Worm (Caenorhabditis elegans) whole organism, L4 larva: ENCODE data around the gene F44E5.5.

ENCODE experiments used
- F26F4.8 ChIP-seq: fragments of 200-800 bp; sonication (Bioruptor generic); conservative IDR thresholded peaks from 2 replicates; pipeline ENCODE4 v1.3.6; 2022; ENCODE audit warnings: missing genetic modification characterization, missing compliant biosample characterization
- Y48G9A.11 ChIP-seq: fragments of 200-800 bp; sonication (Bioruptor generic); IDR thresholded peaks from 2 replicates; pipeline ENCODE4 v1.3.6; 2022; ENCODE audit warnings: missing genetic modification reagents, missing genetic modification characterization, missing compliant biosample characterization
- aha-1 ChIP-seq: fragments of 150-350 bp; peaks from one replicate; lab custom pipeline; 2014; ENCODE audit warnings: missing biosample characterization, missing genetic modification characterization
- aly-2 ChIP-seq: sonication (generic microtip); optimal IDR thresholded peaks from 2 replicates; lab custom pipeline; 2018; ENCODE audit warnings: missing biosample characterization, missing genetic modification characterization
- ama-1 ChIP-seq: fragments of 150-350 bp; optimal IDR thresholded peaks from 2 replicates; lab custom pipeline; 2014; ENCODE audit warnings: inconsistent platforms, mixed read lengths
- ceh-28 ChIP-seq: fragments of 150-350 bp; optimal IDR thresholded peaks from 2 replicates; lab custom pipeline; 2014; ENCODE audit warnings: missing biosample characterization, missing genetic modification reagents, missing genetic modification characterization
- ceh-32 ChIP-seq: sonication (generic microtip); optimal IDR thresholded peaks from 2 replicates; lab custom pipeline; 2016; ENCODE audit warnings: mild to moderate bottlenecking, missing genetic modification characterization, missing compliant biosample characterization; ENCODE audit not compliant: poor library complexity
- ceh-44 ChIP-seq: fragments of 200-800 bp; sonication (Bioruptor generic); IDR thresholded peaks from 2 replicates; pipeline ENCODE4 v1.3.6; 2022; ENCODE audit warnings: missing genetic modification reagents, missing genetic modification characterization, missing compliant biosample characterization
- daf-16 ChIP-seq, 3 experiments: sonication (generic microtip); optimal IDR thresholded peaks; 2 replicates each; lab custom pipeline; 2016 to 2017; ENCODE audit warnings: missing genetic modification characterization in 3 of 3, missing genetic modification reagents in 3 of 3, mild to moderate bottlenecking in 2 of 3, missing compliant biosample characterization in 2 of 3, missing biosample characterization in 1 of 3, moderate library complexity in 1 of 3
- daf-8 ChIP-seq: fragments of 200-800 bp; sonication (Bioruptor generic); IDR thresholded peaks from 2 replicates; pipeline ENCODE4 v1.3.6; 2022; ENCODE audit warnings: missing genetic modification characterization, missing compliant biosample characterization
- dpl-1 ChIP-seq: fragments of 150-350 bp; optimal IDR thresholded peaks from 2 replicates; lab custom pipeline; 2014; ENCODE audit warnings: missing biosample characterization, missing genetic modification reagents, missing genetic modification characterization
- gei-8 ChIP-seq: fragments of 200-800 bp; sonication (Bioruptor generic); optimal IDR thresholded peaks from 2 replicates; lab custom pipeline; 2018; ENCODE audit warnings: mild to moderate bottlenecking, missing genetic modification characterization, missing compliant biosample characterization
- hif-1 ChIP-seq, 2 experiments: sonication (generic microtip); optimal IDR thresholded peaks; 2 replicates each; lab custom pipeline; 2016 to 2017; ENCODE audit warnings: missing compliant biosample characterization in 2 of 2, missing genetic modification characterization in 2 of 2, missing genetic modification reagents in 2 of 2, missing genotype in 2 of 2, mild to moderate bottlenecking in 1 of 2
- hlh-11 ChIP-seq: fragments of 200-800 bp; sonication (Bioruptor generic); optimal IDR thresholded peaks from 2 replicates; lab custom pipeline; 2018; ENCODE audit warnings: mild to moderate bottlenecking, missing genetic modification characterization, missing compliant biosample characterization
- hmg-1.1 ChIP-seq: fragments of 200-800 bp; sonication (Bioruptor generic); IDR thresholded peaks from 2 replicates; pipeline ENCODE4 v1.3.6; 2022; ENCODE audit warnings: missing genetic modification reagents, missing genetic modification characterization, missing compliant biosample characterization
- lin-38 ChIP-seq: fragments of 200-800 bp; sonication (Bioruptor generic); IDR thresholded peaks from 2 replicates; pipeline ENCODE4 v1.3.6; 2022; ENCODE audit warnings: missing genetic modification reagents, missing genetic modification characterization, missing compliant biosample characterization
- lsy-2 ChIP-seq, 2 experiments: fragments of 150-350 bp in 1 of 2; sonication (generic microtip) in 1 of 2; optimal IDR thresholded peaks; 2 replicates each; lab custom pipeline; 2014 to 2017; ENCODE audit warnings: missing biosample characterization in 2 of 2, missing genetic modification characterization in 2 of 2
- madf-9 ChIP-seq: fragments of 200-800 bp; sonication (Bioruptor generic); conservative IDR thresholded peaks from 2 replicates; pipeline ENCODE4 v1.3.6; 2022; ENCODE audit warnings: missing genetic modification reagents, missing genetic modification characterization, missing compliant biosample characterization
- mdl-1 ChIP-seq, 2 experiments: fragments of 150-350 bp in 1 of 2; sonication (generic microtip) in 1 of 2; optimal IDR thresholded peaks; 2 replicates each; lab custom pipeline; 2014 to 2017; ENCODE audit warnings: missing biosample characterization in 2 of 2, missing genetic modification characterization in 2 of 2
- mdt-29 ChIP-seq: fragments of 200-800 bp; sonication (Bioruptor generic); IDR thresholded peaks from 2 replicates; pipeline ENCODE4 v1.3.6; 2022; ENCODE audit warnings: missing genetic modification reagents, missing genetic modification characterization, missing compliant biosample characterization
- mep-1 ChIP-seq: fragments of 150-350 bp; sonication (generic microtip); optimal IDR thresholded peaks from 3 replicates; lab custom pipeline; 2014; ENCODE audit warnings: missing biosample characterization, missing genetic modification characterization
- mes-2 ChIP-seq: sonication (generic microtip); optimal IDR thresholded peaks from 2 replicates; lab custom pipeline; 2016; ENCODE audit warnings: missing genotype, mild to moderate bottlenecking, missing genetic modification characterization, missing compliant biosample characterization; ENCODE audit not compliant: poor library complexity, severe bottlenecking
- nhr-11 ChIP-seq: fragments of 150-350 bp; optimal IDR thresholded peaks from 2 replicates; lab custom pipeline; 2014; ENCODE audit warnings: missing biosample characterization, missing genetic modification characterization
- nhr-25 ChIP-seq: sonication (generic microtip); optimal IDR thresholded peaks from 2 replicates; lab custom pipeline; 2017; ENCODE audit warnings: missing genetic modification characterization, mild to moderate bottlenecking, missing compliant biosample characterization, antibody characterized with exemption, moderate library complexity, borderline replicate concordance; ENCODE audit not compliant: insufficient read depth
- nhr-28 ChIP-seq: fragments of 150-350 bp; optimal IDR thresholded peaks from 2 replicates; lab custom pipeline; 2014; ENCODE audit warnings: missing biosample characterization, missing genetic modification characterization
- nhr-41 ChIP-seq: fragments of 200-800 bp; sonication (Bioruptor generic); IDR thresholded peaks from 2 replicates; pipeline ENCODE4 v1.3.6; 2022; ENCODE audit warnings: missing genetic modification reagents, missing genetic modification characterization, missing compliant biosample characterization
- nhr-42 ChIP-seq: fragments of 200-800 bp; sonication (Bioruptor generic); IDR thresholded peaks from 2 replicates; pipeline ENCODE4 v1.3.6; 2022; ENCODE audit warnings: missing genetic modification characterization, missing compliant biosample characterization
- nhr-48 ChIP-seq: sonication (generic microtip); optimal IDR thresholded peaks from 2 replicates; lab custom pipeline; 2016; ENCODE audit warnings: mild to moderate bottlenecking, missing genetic modification characterization, missing compliant biosample characterization
- nhr-6 ChIP-seq: fragments of 150-350 bp; optimal IDR thresholded peaks from 2 replicates; lab custom pipeline; 2014; ENCODE audit warnings: missing biosample characterization, missing genetic modification characterization
- php-3 ChIP-seq: fragments of 200-800 bp; sonication (Bioruptor generic); IDR thresholded peaks from 2 replicates; pipeline ENCODE4 v1.3.6; 2022; ENCODE audit warnings: missing genetic modification reagents, missing genetic modification characterization, missing compliant biosample characterization
- sdz-12 ChIP-seq: fragments of 200-800 bp; sonication (Bioruptor generic); optimal IDR thresholded peaks from 2 replicates; lab custom pipeline; 2018; ENCODE audit warnings: mild to moderate bottlenecking, missing genetic modification characterization, missing compliant biosample characterization
- set-16 ChIP-seq: fragments of 200-800 bp; sonication (Bioruptor generic); IDR thresholded peaks from 2 replicates; pipeline ENCODE4 v1.3.6; 2022; ENCODE audit warnings: missing genetic modification reagents, missing genetic modification characterization, missing compliant biosample characterization
- spr-1 ChIP-seq: sonication (generic microtip); optimal IDR thresholded peaks from 2 replicates; lab custom pipeline; 2016; ENCODE audit warnings: mild to moderate bottlenecking, missing genetic modification characterization, missing compliant biosample characterization
- tag-97 ChIP-seq: fragments of 200-800 bp; sonication (Bioruptor generic); IDR thresholded peaks from 2 replicates; pipeline ENCODE4 v1.3.6; 2022; ENCODE audit warnings: missing genetic modification characterization, missing compliant biosample characterization
- unc-130 ChIP-seq: sonication (generic microtip); optimal IDR thresholded peaks from 2 replicates; lab custom pipeline; 2016; ENCODE audit warnings: missing genetic modification reagents, missing genetic modification characterization, missing compliant biosample characterization
- unc-39 ChIP-seq: sonication (generic microtip); optimal IDR thresholded peaks from 2 replicates; lab custom pipeline; 2017; ENCODE audit warnings: missing biosample characterization, missing genetic modification characterization
- unc-62 ChIP-seq, 3 experiments: fragments of 150-350 bp in 1 of 3; sonication (generic microtip); optimal IDR thresholded peaks in 2 of 3; peaks in 1 of 3; 1 replicate in 1 of 3; 2 replicates in 2 of 3; lab custom pipeline; 2014 to 2017; ENCODE audit warnings: missing biosample characterization in 3 of 3, missing genetic modification characterization in 3 of 3, missing genetic modification reagents in 3 of 3, missing genotype in 1 of 3
- zfp-2 ChIP-seq: sonication (generic microtip); optimal IDR thresholded peaks from 2 replicates; lab custom pipeline; 2016; ENCODE audit warnings: mild to moderate bottlenecking, missing genetic modification characterization, missing compliant biosample characterization
- zfp-3 ChIP-seq: fragments of 200-800 bp; sonication (Bioruptor generic); conservative IDR thresholded peaks from 2 replicates; pipeline ENCODE4 v1.3.6; 2022; ENCODE audit warnings: missing genetic modification reagents, missing genetic modification characterization, missing compliant biosample characterization

F44E5.5 gene

DNA sequence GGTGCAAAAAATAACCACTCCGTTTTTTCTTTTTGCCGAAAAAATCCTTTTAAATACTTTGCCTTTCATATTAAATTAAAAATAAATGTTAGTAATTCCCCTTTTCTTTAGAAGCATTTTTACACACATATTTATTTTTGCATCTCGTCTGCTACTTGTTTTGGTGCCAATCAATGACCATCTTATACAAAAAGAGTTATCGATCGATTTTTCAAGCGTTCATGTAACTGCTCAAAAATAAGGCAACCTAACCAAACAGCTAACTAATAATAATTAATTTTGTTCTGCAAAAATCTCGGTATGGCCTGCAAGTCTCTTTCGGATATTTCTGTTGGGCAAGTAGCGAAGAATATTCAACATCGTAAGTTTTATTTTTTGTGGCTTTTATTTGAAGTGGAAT lies 7.0 kb downstream of the F44E5.5 start, which contains the start of gene F44E5.2:
TSS of gene F44E5.2 (plus strand) at position 301 of the 400 bp plus-strand sequence.
- peak in 1 of 2 experiments; percentile 43 for TF ChIP-seq unc-62 (GFP tag; optimal IDR thresholded peaks at IDR 0.05 in 1 of 2; lab: Kevin White, UChicago)
- TF ChIP-seq unc-62 (tag; optimal IDR thresholded peaks at IDR 0.05; lab: Kevin White, UChicago): no peak
- no peak for TF ChIP-seq unc-130 (GFP tag; lab: Kevin White, UChicago)

DNA sequence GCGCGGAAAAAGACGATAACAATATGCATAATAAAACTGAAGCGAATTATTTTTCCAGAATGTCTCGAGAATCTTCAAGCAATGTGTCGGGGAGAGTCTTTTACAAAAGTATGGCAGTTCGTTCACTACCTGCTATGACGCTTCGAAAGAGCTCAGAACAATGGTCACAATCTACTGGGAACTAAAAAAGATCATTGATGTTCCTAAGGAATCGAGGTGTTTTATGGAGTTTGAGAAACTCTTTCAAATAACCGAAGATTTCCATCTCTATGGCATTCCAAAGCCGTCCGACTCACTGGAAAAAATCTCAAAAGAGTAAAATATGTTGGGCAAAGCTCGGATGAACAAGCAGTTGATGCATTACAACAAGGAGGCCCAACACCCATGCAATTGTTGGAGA lies 12.9 kb downstream of the F44E5.5 start, which contains the start of gene F44E5.15:
TSS of gene F44E5.15 (plus strand) at position 301 of the 400 bp plus-strand sequence.
- TF ChIP-seq aha-1 (peak; percentile 20), sdz-12 (no peak), madf-9 (GFP tag; lab: Robert Waterston, UW) (no peak), gei-8 (GFP tag; lab: Kevin White, UChicago) (no peak), Y48G9A.11 (GFP tag; lab: Robert Waterston, UW) (no peak), nhr-41 (GFP tag; lab: Robert Waterston, UW) (no peak)
- TF ChIP-seq, all 104 proteins: peak for 1

DNA sequence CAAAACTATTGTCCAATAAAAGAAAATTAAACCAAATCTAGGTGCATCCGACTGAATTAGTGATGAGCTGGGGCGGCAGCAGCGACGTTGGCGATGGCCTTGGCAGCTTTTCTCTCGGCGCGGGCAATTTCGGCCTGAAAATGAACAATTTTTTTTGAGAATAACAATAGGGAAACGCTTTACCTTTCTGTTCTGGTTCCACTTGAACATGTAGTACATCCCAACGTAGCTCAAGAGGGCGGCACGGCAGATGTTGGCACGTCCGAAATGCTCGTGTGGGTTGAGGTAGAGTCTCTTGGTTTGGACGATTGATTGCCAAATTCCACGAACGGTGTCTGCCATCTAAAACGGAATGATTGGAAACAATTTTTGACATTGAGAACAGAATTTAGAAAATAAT lies 14.8 kb downstream of the F44E5.5 start, which contains the start of gene F44E5.1:
TSS of gene F44E5.1 (minus strand) at position 342 of the 400 bp plus-strand sequence.
- TF ChIP-seq unc-39 (tag; lab: Kevin White, UChicago) (no peak), spr-1 (no peak), nhr-48 (tag; lab: Kevin White, UChicago) (no peak), zfp-3 (GFP tag; lab: Robert Waterston, UW) (peak; percentile 59; the same call in 1 of the 2 replicates), lin-38 (GFP tag; lab: Robert Waterston, UW) (peak; percentile 46), unc-130 (GFP tag; lab: Kevin White, UChicago) (no peak), php-3 (GFP tag; lab: Robert Waterston, UW) (peak; percentile 62; the same call in 1 of the 2 replicates), lsy-2 (tag; optimal IDR thresholded peaks at IDR 0.05; lab: Kevin White, UChicago) (no peak), daf-8 (GFP tag; lab: Robert Waterston, UW) (no peak), hmg-1.1 (0 out of 2 replicates have a peak, but pooled peaks have one; percentile 11), mes-2 (peak; percentile 9), ama-1 (lab: Kevin White, UChicago) (peak; percentile 86), aly-2 (tag; lab: Kevin White, UChicago) (no peak)

DNA sequence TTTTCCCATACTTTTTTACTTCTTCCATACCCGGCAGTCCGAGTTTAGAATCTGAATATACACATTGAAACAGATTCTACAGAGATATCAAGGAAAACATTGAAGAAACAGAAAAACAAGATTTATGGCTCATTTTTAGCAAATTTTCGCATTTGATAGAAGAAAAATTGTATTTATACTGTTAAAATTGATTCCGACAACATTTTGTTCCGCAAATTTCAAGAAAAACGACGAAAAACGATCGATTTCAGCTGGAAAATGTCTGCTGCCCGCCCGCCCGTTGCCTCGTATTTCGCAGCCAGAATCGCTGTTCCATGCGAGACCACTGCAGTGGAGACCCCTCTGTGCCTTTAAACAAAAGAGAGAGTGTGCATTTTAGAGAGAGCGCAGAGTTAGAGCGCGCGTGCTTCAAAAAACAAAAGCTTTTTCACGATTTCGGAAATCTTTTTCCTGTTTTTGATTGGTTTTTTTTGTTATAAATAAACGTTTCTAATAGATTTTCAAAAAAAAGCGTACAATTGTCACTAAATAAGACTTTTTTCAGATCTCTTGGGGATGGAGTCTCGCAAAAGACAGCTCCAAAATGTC lies 18.5 kb downstream of the F44E5.5 start, which contains the start of the genes patr-1 and dna-2:
TSS of gene patr-1 (minus strand) at position 51 of the 588 bp plus-strand sequence.
TSS of gene dna-2 (plus strand) at position 538 of the 588 bp plus-strand sequence.
- TF ChIP-seq ceh-32 (tag; lab: Kevin White, UChicago) (no peak), nhr-28 (tag; lab: Kevin White, UChicago) (peak; percentile 28), nhr-25 (tag; lab: Kevin White, UChicago) (no peak), hmg-1.1 (peak; percentile 64; the same call in 1 of the 2 replicates), mep-1 (tag; lab: Kevin White, UChicago) (peak; percentile 55), mdl-1 (tag; optimal IDR thresholded peaks at IDR 0.05; lab: Kevin White, UChicago) (peak; percentile 23 to 65), tag-97 (no peak), F26F4.8 (no peak), lsy-2 (tag; optimal IDR thresholded peaks at IDR 0.05; lab: Kevin White, UChicago) (peak in 1 of 2 experiments; percentile 86), set-16 (GFP tag; lab: Robert Waterston, UW) (0 out of 2 replicates have a peak, but pooled peaks have one; percentile 6), gei-8 (GFP tag; lab: Kevin White, UChicago) (no peak), madf-9 (GFP tag; lab: Robert Waterston, UW) (no peak), hif-1 (tag; optimal IDR thresholded peaks at IDR 0.05; lab: Kevin White, UChicago) (peak in 1 of 2 experiments; percentile 32), nhr-42 (peak; percentile 19; the same call in 1 of the 2 replicates), mes-2 (peak; percentile 74), aha-1 (peak; percentile 98), zfp-2 (tag; lab: Kevin White, UChicago) (no peak), nhr-11 (tag; lab: Kevin White, UChicago) (peak; percentile 30), hlh-11 (peak; percentile 59), ceh-28 (no peak), mdt-29 (no peak), dpl-1 (peak; percentile 85), daf-8 (GFP tag; lab: Robert Waterston, UW) (no peak), lin-38 (GFP tag; lab: Robert Waterston, UW) (peak; percentile 65), unc-62 (GFP tag; optimal IDR thresholded peaks at IDR 0.05 in 1 of 2; lab: Kevin White, UChicago) (peak in 1 of 2 experiments; percentile 59), unc-62 (tag; optimal IDR thresholded peaks at IDR 0.05; lab: Kevin White, UChicago) (no peak), nhr-6 (tag; lab: Kevin White, UChicago) (peak; percentile 70), ama-1 (lab: Kevin White, UChicago) (peak; percentile 67), unc-130 (GFP tag; lab: Kevin White, UChicago) (peak; percentile 37), Y48G9A.11 (GFP tag; lab: Robert Waterston, UW) (no peak), ceh-44 (GFP tag; lab: Robert Waterston, UW) (0 out of 2 replicates have a peak, but pooled peaks have one; percentile 59), daf-16 (GFP tag; optimal IDR thresholded peaks at IDR 0.05; lab: Kevin White, UChicago) (no peak), daf-16 (tag; optimal IDR thresholded peaks at IDR 0.05; lab: Kevin White, UChicago) (no peak)
